Worm (Caenorhabditis elegans): ENCODE data around the gene egl-36.

egl-36 gene

DNA sequence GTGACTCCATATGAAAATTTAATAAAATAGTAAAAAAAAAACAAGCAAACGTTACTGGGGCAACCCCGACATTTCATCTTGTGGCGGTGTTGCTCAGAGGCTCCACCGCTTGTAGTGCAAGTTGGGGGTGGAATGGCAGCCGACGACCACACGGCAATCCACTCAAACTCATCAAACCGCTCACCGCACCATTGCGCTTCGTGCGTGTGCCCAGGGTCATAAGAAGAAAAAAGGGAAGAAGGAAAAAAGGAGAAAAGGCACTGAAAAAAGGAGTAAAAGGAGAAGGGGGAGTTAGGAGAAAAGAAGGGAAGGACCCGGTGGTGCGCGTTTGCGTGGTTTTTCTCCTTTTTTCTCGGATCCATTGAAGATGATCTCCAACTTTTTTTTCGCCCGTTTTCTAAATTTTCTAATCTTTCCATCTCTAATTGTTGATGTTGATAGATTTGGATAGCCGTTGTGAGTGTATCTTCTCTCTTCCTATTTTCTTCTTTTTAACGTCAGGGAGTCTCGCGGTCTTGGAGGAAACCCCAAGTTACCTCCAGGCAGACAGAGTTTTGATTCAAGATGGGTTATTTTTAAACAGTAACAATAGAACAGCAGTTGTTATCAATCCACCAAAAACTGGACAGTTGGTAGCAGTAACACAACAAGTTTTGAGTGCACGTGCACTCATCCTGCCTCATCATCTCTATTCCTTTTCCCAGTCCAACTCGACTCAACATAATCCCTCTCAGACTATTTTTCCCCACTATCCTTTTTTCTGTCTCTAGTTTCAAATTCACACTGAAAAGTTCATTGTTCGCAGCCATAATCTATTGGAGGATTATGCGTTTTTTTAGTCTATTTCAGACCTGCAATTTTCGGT is 34.4 kb downstream of the egl-36 start:
- TF ChIP-seq him-1 (tag; optimal IDR thresholded peaks at IDR 0.05), result no peak
- no peak for TF ChIP-seq dao-5 (tag; optimal IDR thresholded peaks at IDR 0.05)
- no peak for TF ChIP-seq W03F9.2 (tag; optimal IDR thresholded peaks at IDR 0.05)

DNA sequence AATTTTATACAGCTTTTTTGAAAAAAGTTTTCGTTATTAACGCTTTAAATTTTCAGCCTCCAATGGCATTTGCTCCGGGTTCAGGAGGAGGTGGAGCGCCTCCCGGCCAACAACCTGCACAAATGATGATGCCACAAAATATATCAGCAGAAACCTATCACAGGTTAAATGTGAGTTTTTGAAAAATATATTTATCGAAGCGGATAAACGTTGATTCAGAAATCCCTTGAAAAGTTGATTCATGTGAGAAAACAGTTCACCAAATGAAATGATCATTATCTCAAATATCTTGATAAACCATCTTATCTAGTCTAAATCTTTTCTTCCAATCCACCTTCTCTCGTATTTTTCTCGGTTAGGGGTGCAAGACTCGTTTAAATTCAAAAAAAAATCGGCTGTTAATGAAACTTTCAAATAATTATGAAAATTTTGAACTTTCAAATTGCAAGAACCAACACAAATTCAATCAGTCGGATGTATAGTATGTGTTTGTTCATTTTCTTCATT is 35.2 kb downstream of the egl-36 start, which contains the start of gene sma-9:
Gene sma-9, plus strand, starts transcription at position 51 of the 507 bp plus-strand sequence.
- TF ChIP-seq dao-5 (tag; optimal IDR thresholded peaks at IDR 0.05) (no peak), W03F9.2 (tag; optimal IDR thresholded peaks at IDR 0.05) (no peak), him-1 (tag; optimal IDR thresholded peaks at IDR 0.05) (no peak)

DNA sequence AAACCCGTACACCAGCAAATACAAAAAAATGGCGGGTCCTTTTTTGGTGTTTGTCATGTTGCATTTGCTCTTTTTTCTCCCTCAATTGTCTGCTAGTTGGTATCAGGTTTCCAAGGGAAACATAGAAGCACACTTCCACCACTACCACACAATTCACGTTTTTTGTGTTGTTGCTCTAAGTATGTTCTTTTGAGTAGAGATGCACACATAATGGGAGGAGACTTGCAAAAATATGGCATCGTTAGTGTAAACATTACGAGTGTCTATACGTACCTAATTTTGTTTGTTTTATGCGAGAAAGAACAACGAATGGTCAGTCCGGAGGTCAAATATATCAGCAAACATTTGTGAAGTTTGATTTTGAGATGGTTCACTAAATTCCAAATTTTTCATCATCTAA is 35.8 kb downstream of the egl-36 start:
- TF ChIP-seq W03F9.2 (tag; optimal IDR thresholded peaks at IDR 0.05) (no peak), dao-5 (tag; optimal IDR thresholded peaks at IDR 0.05) (no peak), him-1 (tag; optimal IDR thresholded peaks at IDR 0.05) (no peak)

- TF ChIP-seq dao-5 (tag; optimal IDR thresholded peaks at IDR 0.05) (no peak), W03F9.2 (tag; optimal IDR thresholded peaks at IDR 0.05) (peak; percentile 48), him-1 (tag; optimal IDR thresholded peaks at IDR 0.05) (peak; percentile 83)
Observed at ce11 chrX:10770988-10771496, 36.9 kb downstream of the egl-36 start.

DNA sequence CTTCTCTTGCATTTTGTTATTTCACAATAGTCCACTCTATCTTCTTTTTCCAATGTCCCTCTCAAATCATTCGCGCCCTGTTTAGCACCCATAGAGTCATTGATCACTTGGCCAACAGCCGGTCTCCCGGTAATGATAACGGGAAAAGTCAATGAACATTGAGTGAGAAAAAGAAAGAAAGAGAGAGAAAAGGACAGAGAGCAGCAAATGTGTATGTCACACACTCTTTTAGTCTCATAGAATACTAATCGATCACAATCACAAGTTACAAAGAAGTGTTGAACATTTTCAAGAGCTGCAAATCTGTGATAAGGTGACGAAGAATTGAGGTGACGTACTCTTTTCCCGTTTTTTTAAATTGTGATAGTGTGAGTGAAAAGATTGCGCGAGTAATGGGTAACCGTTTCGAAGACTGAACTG is 38.0 kb downstream of the egl-36 start:
- TF ChIP-seq him-1 (tag; optimal IDR thresholded peaks at IDR 0.05) (no peak), W03F9.2 (tag; optimal IDR thresholded peaks at IDR 0.05) (no peak), dao-5 (tag; optimal IDR thresholded peaks at IDR 0.05) (no peak)

ce11 chrX:10772763-10773162 is 38.6 kb downstream of the egl-36 start:
- TF ChIP-seq him-1 (tag; optimal IDR thresholded peaks at IDR 0.05), result no peak
- TF ChIP-seq dao-5 (tag; optimal IDR thresholded peaks at IDR 0.05), result no peak
- TF ChIP-seq W03F9.2 (tag; optimal IDR thresholded peaks at IDR 0.05), result no peak

ce11 chrX:10774865-10775264 is 40.7 kb downstream of the egl-36 start:
- no peak for TF ChIP-seq W03F9.2 (tag; optimal IDR thresholded peaks at IDR 0.05)
- TF ChIP-seq dao-5 (tag; optimal IDR thresholded peaks at IDR 0.05), result no peak
- no peak for TF ChIP-seq him-1 (tag; optimal IDR thresholded peaks at IDR 0.05)

DNA sequence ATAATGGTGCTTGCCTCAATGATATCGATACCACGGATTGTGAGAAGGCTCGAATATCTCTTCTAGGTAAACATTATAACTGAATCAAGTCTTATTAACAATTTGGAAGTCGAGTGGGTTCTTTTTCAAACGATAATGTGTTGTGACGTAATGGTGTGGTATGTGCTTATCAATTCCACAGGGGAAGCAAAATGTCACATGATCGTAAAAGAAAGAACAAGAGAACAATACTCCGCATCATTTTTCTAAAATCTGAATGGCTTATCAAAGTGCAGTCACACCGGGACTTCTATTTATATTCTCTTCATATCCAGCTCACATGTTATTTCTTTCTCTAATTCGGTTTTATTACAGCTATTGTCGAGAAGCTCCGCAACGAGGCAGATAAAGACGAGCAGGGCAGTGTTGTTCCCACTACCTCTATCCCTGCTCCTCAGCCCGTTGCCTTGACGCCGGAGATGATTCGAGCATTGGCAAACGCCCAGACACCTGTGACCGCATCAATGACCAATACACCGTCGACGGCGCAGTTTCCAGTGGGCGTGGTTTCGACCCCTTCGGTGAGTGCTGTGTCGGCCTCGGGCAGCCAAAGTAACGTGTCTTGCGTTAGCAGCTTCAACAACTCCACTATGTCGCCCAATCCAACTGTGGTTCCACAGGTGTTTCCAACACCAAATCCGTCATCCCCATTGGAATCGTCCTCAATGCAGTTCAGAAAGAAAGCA is 46.6 kb downstream of the egl-36 start:
- TF ChIP-seq W03F9.2 (tag; optimal IDR thresholded peaks at IDR 0.05), result no peak
- TF ChIP-seq him-1 (tag; optimal IDR thresholded peaks at IDR 0.05), result no peak
- no peak for TF ChIP-seq dao-5 (tag; optimal IDR thresholded peaks at IDR 0.05)

ce11 chrX:10783822-10784221 is 49.7 kb downstream of the egl-36 start, which contains the start of gene clc-4:
Gene clc-4 (minus strand): TSS chrX:10783922.
- TF ChIP-seq him-1 (tag; optimal IDR thresholded peaks at IDR 0.05), result no peak
- no peak for TF ChIP-seq W03F9.2 (tag; optimal IDR thresholded peaks at IDR 0.05)
- TF ChIP-seq dao-5 (tag; optimal IDR thresholded peaks at IDR 0.05), result no peak

ce11 chrX:10787203-10787602 is 53.1 kb downstream of the egl-36 start, which contains the start of gene ttr-14:
Gene ttr-14 (plus strand): TSS chrX:10787503.
- no peak for TF ChIP-seq W03F9.2 (tag; optimal IDR thresholded peaks at IDR 0.05)
- no peak for TF ChIP-seq dao-5 (tag; optimal IDR thresholded peaks at IDR 0.05)
- no peak for TF ChIP-seq him-1 (tag; optimal IDR thresholded peaks at IDR 0.05)

DNA sequence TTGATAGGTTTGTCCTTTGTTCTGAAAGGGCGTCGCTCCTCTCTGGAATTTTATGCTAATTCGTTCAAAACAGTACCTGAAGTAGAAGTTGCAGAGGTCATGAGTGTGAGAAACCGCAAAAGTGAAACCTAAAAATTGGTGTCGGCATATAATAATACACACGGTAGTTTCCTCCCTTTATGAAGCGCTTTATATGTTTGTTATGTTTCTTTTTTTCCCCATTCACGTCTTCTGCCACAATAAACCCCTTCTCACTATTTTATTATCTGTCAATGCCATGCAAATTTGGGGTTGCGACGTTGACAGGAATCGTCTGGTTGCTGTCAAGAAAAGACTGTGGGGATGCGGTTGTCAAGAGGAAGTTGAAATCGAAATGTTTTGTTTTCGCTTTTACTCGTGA is 58.3 kb downstream of the egl-36 start, which contains the start of gene vap-2:
Gene vap-2, minus strand, starts transcription at position 101 of the 400 bp plus-strand sequence.
- no peak for TF ChIP-seq W03F9.2 (tag; optimal IDR thresholded peaks at IDR 0.05)
- no peak for TF ChIP-seq him-1 (tag; optimal IDR thresholded peaks at IDR 0.05)
- TF ChIP-seq dao-5 (tag; optimal IDR thresholded peaks at IDR 0.05), result no peak

Measured in whole organism, L4/young adult.